Worm (Caenorhabditis elegans) whole organism, early embryonic: ENCODE data around the gene wht-4.

ENCODE experiments used
- B0310.2 ChIP-seq: sonication (generic microtip); optimal IDR thresholded peaks from 2 replicates; lab custom pipeline; 2016; ENCODE audit warnings: mild to moderate bottlenecking, missing genetic modification characterization, missing compliant biosample characterization
- aly-1 ChIP-seq: sonication (generic microtip); optimal IDR thresholded peaks from 2 replicates; lab custom pipeline; 2016; ENCODE audit warnings: missing genetic modification characterization, missing compliant biosample characterization
- ama-1 ChIP-seq: fragments of 150-350 bp; optimal IDR thresholded peaks from 2 replicates; lab custom pipeline; 2014
- ceh-36 ChIP-seq: sonication (generic microtip); optimal IDR thresholded peaks from 2 replicates; lab custom pipeline; 2016; ENCODE audit warnings: missing genetic modification characterization, inconsistent platforms, missing compliant biosample characterization
- ets-7 ChIP-seq: sonication (generic microtip); optimal IDR thresholded peaks from 2 replicates; lab custom pipeline; 2016; ENCODE audit warnings: missing genotype, missing genetic modification characterization, missing compliant biosample characterization
- flt-1 ChIP-seq: fragments of 200-800 bp; sonication (Bioruptor generic); IDR thresholded peaks from 2 replicates; pipeline ENCODE4 v1.3.6; 2022; ENCODE audit warnings: missing genetic modification characterization, missing compliant biosample characterization
- hmbx-1 ChIP-seq: sonication (generic microtip); optimal IDR thresholded peaks from 2 replicates; lab custom pipeline; 2016; ENCODE audit warnings: mild to moderate bottlenecking, missing genetic modification characterization, missing compliant biosample characterization
- pes-1 ChIP-seq: fragments of 200-800 bp; sonication (Bioruptor generic); IDR thresholded peaks from 2 replicates; pipeline ENCODE4 v1.3.6; 2022; ENCODE audit warnings: missing genetic modification reagents, missing genetic modification characterization, missing compliant biosample characterization
- sea-1 ChIP-seq: fragments of 200-800 bp; sonication (Bioruptor generic); conservative IDR thresholded peaks from 2 replicates; pipeline ENCODE4 v1.3.6; 2022; ENCODE audit warnings: missing genetic modification characterization, missing compliant biosample characterization
- tbx-37 ChIP-seq: fragments of 200-800 bp; sonication (Bioruptor generic); conservative IDR thresholded peaks from 2 replicates; pipeline ENCODE4 v1.3.6; 2022; ENCODE audit warnings: missing genetic modification reagents, missing genetic modification characterization, missing compliant biosample characterization
- tra-4 ChIP-seq: sonication (generic microtip); optimal IDR thresholded peaks from 2 replicates; lab custom pipeline; 2017; ENCODE audit warnings: missing genetic modification characterization, missing compliant biosample characterization

DNA sequence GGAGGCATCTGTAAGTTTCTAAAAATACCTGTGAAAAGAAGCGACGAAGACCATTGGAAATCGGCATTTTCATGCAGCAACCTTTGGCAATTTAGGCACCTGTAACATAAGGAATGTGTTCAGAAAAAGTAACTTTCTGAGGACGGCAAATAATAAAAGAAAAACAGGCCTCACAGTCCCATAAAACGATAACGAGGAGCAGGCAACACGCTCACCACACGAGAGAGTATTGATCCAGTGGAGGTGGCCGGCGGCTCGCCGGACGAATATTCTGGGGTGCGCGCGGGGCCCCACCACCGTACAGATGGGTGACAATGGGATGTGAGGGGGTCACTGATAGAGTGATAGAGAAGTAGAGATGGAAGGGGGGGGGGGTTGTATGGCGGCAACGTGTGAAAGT, 3.8 kb upstream of the wht-4 start, which contains the start of gene F02E11.3:
- TF ChIP-seq flt-1 (GFP tag; lab: Robert Waterston, UW) (no peak), ama-1 (no peak), tra-4 (tag; lab: Kevin White, UChicago) (no peak), B0310.2 (no peak), ets-7 (tag; lab: Kevin White, UChicago) (no peak), aly-1 (tag; lab: Kevin White, UChicago) (no peak), ceh-36 (tag; lab: Kevin White, UChicago) (no peak), pes-1 (GFP tag; lab: Robert Waterston, UW) (no peak), tbx-37 (GFP tag; lab: Robert Waterston, UW) (no peak), hmbx-1 (no peak), sea-1 (no peak)
